Worm (Caenorhabditis elegans) whole organism, late embryonic: ENCODE data around the gene spop-1.

Experiments used
- ceh-14 ChIP-seq: sonication (generic microtip); optimal IDR thresholded peaks from 2 replicates; lab custom pipeline; 2016; ENCODE audit warnings: missing genotype, missing genetic modification characterization, missing compliant biosample characterization
- ceh-18 ChIP-seq: sonication (generic microtip); optimal IDR thresholded peaks from 2 replicates; lab custom pipeline; 2016; ENCODE audit warnings: missing genetic modification characterization, missing compliant biosample characterization
- ceh-22 ChIP-seq: sonication (generic microtip); optimal IDR thresholded peaks from 2 replicates; lab custom pipeline; 2017; ENCODE audit warnings: missing biosample characterization, missing genetic modification characterization
- ceh-24 ChIP-seq: sonication (generic microtip); optimal IDR thresholded peaks from 2 replicates; lab custom pipeline; 2016; ENCODE audit warnings: mild to moderate bottlenecking, missing genetic modification characterization, missing compliant biosample characterization
- lin-11 ChIP-seq: fragments of 200-800 bp; sonication (Bioruptor generic); optimal IDR thresholded peaks from 2 replicates; lab custom pipeline; 2018; ENCODE audit warnings: mild to moderate bottlenecking, missing genetic modification characterization, missing compliant biosample characterization
- nfya-1 ChIP-seq: sonication (generic microtip); optimal IDR thresholded peaks from 2 replicates; lab custom pipeline; 2017; ENCODE audit warnings: missing genetic modification characterization, mild to moderate bottlenecking, missing compliant biosample characterization, antibody characterized with exemption, moderate library complexity
- pag-3 ChIP-seq: sonication (generic microtip); optimal IDR thresholded peaks from 2 replicates; lab custom pipeline; 2016; ENCODE audit warnings: missing compliant biosample characterization, missing genetic modification characterization, borderline replicate concordance
- pax-1 ChIP-seq: fragments of 150-350 bp; optimal IDR thresholded peaks from 2 replicates; lab custom pipeline; 2014; ENCODE audit warnings: missing biosample characterization, missing genetic modification characterization
- syd-9 ChIP-seq: sonication (generic microtip); optimal IDR thresholded peaks from 2 replicates; lab custom pipeline; 2016; ENCODE audit warnings: mild to moderate bottlenecking, missing genetic modification characterization, moderate library complexity, missing compliant biosample characterization
- ttx-3 ChIP-seq: sonication (generic microtip); optimal IDR thresholded peaks from 2 replicates; lab custom pipeline; 2016; ENCODE audit warnings: missing genetic modification reagents, missing genetic modification characterization, missing compliant biosample characterization

- TF ChIP-seq ceh-24 (tag; lab: Kevin White, UChicago): no peak
- no peak for TF ChIP-seq ceh-14
- TF ChIP-seq ttx-3 (tag; lab: Kevin White, UChicago): no peak
- no peak for TF ChIP-seq pag-3 (tag; lab: Kevin White, UChicago)
- TF ChIP-seq nfya-1 (tag; lab: Kevin White, UChicago): no peak
- TF ChIP-seq ceh-18 (tag; lab: Kevin White, UChicago): no peak
- TF ChIP-seq syd-9 (tag; lab: Kevin White, UChicago): no peak
- TF ChIP-seq ceh-22 (tag; lab: Kevin White, UChicago): no peak
- no peak for TF ChIP-seq pax-1 (tag; lab: Kevin White, UChicago)
- TF ChIP-seq lin-11: no peak
These were observed 42.9 kb upstream of the spop-1 start, which contains the start of gene K08E5.6 for ce11 chrIII:10140732-10141131.
